Fruit fly (Drosophila melanogaster): ENCODE data around the gene Sld5.

Sld5 gene

DNA sequence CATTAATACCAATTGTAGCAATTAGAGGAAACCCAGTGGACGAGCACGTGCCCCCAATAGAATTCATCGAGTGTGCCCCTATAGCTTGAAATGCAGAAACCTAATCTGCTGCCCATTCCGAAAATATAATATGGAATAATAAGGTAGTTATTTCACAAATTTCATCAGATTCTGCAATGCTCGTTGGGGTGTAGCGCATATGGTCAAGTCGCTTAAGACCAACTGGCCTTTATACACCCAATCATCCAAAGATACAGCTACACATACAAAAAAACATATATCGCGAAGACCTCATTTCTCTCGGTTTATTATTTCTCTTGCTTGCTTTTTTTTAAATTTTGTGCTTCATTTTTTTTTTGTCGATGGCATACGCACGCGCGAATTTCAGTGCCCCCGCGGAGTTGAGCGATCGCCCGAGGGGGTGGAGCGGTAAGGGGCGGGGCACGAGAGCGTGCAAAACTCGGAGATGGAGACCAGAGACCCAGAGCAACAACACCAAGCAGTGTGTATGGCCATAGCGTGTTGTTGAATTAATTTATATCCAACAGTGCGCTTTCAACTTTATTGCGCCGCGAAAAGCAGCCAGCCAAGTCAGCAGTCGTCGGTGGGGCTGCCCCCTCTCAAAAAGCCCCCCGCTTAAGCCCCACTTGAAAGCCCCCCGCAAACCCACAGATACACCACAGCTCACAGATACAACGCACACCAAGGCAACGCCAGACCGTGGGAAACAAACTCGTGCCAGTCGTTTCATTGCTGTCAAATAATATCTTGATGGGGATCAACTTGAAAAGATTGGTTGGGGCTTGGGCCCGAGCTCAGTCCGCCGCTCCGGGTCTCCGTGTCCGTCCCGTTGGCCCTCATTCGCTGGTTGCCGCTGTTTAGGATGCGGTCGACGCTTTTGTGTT lies 48.1 kb downstream of the Sld5 start:
- TF ChIP-seq CG11617 (GFP tag; optimal IDR thresholded peaks at IDR 0.05), result no peak
- TF ChIP-seq tj (GFP tag; optimal IDR thresholded peaks at IDR 0.05), result peak; percentile 100
- peak; percentile 21 for TF ChIP-seq cic (GFP tag; optimal IDR thresholded peaks at IDR 0.05)
- TF ChIP-seq ovo (GFP tag; optimal IDR thresholded peaks at IDR 0.05), result peak; percentile 3
- TF ChIP-seq CG7101 (tag; optimal IDR thresholded peaks at IDR 0.05), result no peak
- peak; percentile 82 for TF ChIP-seq pad (GFP tag; optimal IDR thresholded peaks at IDR 0.05)
- peak; percentile 76 for TF ChIP-seq CG12768 (GFP tag; optimal IDR thresholded peaks at IDR 0.05)

DNA sequence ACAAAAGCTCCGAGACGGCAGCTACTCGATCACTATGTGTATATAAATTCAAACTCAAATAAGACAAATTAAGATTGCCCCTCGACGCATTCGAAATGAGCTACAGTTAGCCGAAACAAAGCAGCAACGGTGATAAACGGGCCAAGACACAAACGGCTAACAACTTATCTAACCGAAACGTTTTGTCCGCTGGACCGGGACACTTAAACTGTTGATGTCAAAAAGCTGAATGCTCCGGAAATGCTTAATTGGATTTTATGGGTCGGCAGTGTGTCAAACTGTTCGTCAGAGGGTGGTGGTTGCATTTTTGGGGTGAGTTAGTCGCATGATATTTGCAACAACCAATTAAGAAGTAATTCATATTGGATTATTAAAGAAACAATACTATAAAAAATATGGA lies 49.0 kb downstream of the Sld5 start:
- no peak for TF ChIP-seq CG14711 (tag; optimal IDR thresholded peaks at IDR 0.05)

DNA sequence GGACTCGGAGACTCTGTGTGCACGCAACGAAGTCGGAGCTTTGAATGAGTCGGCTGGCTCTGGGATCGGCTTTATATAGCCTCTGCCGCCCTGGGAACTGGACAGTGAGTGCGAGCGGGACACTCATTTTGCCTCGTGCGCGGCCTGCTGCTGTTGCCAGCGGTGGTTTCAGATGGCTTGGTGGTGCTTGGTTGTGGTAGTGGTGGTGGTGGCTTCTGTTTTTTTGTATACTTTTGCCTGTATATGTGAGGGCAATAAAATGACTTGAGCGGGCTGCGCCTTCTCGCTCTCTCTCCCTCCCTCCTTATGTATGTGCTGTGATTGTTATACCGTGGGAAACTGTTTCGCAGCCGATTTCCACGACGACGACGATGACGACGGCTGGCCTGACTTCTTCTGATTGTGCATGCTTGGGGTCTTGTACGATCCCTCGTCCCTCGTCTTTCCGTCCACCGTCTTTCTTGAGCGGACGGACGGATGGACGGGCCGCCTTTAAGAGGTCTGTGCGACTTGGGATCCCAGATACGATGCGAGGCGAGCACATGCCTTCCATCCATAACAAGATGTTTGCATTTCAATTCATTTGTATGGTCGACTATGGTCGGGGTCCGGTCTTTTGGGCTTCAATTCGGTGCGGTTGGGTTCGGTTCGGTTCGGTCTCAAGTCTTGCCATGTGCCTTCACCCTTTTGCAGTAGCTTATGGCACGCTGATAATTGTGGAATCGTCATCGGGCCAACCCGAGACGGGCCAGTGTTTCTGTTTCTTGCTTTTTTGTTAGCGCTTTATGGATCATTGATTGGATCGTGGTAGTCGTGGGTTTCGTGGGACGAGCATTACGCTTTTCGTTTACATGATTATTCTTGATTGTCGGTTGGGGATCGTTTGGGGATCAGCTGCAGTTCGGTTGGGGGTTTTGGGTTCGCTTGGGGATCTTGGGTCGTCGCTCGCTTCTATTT lies 50.1 kb downstream of the Sld5 start:
- TF ChIP-seq tj (GFP tag; optimal IDR thresholded peaks at IDR 0.05) (peak; percentile 79), cnc (optimal IDR thresholded peaks at IDR 0.05) (no peak), Mnt (GFP tag; optimal IDR thresholded peaks at IDR 0.05) (peak; percentile 31), CG12768 (GFP tag; optimal IDR thresholded peaks at IDR 0.05) (peak; percentile 46)

All from whole organism, adult.